Worm (Caenorhabditis elegans) whole organism, L1 larva: ENCODE measurements around the gene C34F6.9.

Experiments used
- C04F5.9 ChIP-seq: sonication (generic microtip); optimal IDR thresholded peaks from 2 replicates; lab custom pipeline; 2016; ENCODE audit warnings: missing genetic modification characterization, missing compliant biosample characterization
- F16B12.6 ChIP-seq: fragments of 150-350 bp; optimal IDR thresholded peaks from 2 replicates; lab custom pipeline; 2014; ENCODE audit warnings: missing biosample characterization, missing genetic modification characterization
- Y116A8C.19 ChIP-seq: sonication (generic microtip); optimal IDR thresholded peaks from 2 replicates; lab custom pipeline; 2016; ENCODE audit warnings: missing compliant biosample characterization, missing genetic modification characterization, borderline replicate concordance
- aly-2 ChIP-seq: fragments of 150-350 bp; optimal IDR thresholded peaks from 2 replicates; lab custom pipeline; 2014; ENCODE audit warnings: missing biosample characterization, missing genetic modification characterization
- blmp-1 ChIP-seq: fragments of 150-350 bp; optimal IDR thresholded peaks from 2 replicates; lab custom pipeline; 2014; ENCODE audit warnings: missing biosample characterization, missing genetic modification characterization
- ceh-63 ChIP-seq: fragments of 200-800 bp; sonication (Bioruptor generic); optimal IDR thresholded peaks from 2 replicates; lab custom pipeline; 2018; ENCODE audit warnings: mild to moderate bottlenecking, missing genetic modification characterization, missing compliant biosample characterization
- ceh-8 ChIP-seq: fragments of 200-800 bp; sonication (Bioruptor generic); optimal IDR thresholded peaks from 2 replicates; lab custom pipeline; 2018; ENCODE audit warnings: mild to moderate bottlenecking, missing genetic modification characterization, moderate library complexity, missing compliant biosample characterization
- ceh-90 ChIP-seq: sonication (generic microtip); optimal IDR thresholded peaks from 2 replicates; lab custom pipeline; 2016; ENCODE audit warnings: missing genetic modification characterization, missing compliant biosample characterization
- dpl-1 ChIP-seq, 3 experiments: fragments of 150-350 bp in 2 of 3; sonication (generic microtip) in 1 of 3; optimal IDR thresholded peaks; 2 replicates each; lab custom pipeline; 2014 to 2017; ENCODE audit warnings: missing biosample characterization in 3 of 3, missing genetic modification characterization in 3 of 3, missing genetic modification reagents in 3 of 3
- efl-1 ChIP-seq, 4 experiments: fragments of 150-350 bp; optimal IDR thresholded peaks in 3 of 4; peaks in 1 of 4; 1 replicate in 1 of 4; 2 replicates in 3 of 4; lab custom pipeline; 2014; ENCODE audit warnings: missing biosample characterization in 2 of 4, missing genetic modification characterization in 2 of 4, missing genetic modification reagents in 2 of 4
- egl-27 ChIP-seq, 2 experiments: fragments of 150-350 bp in 1 of 2; sonication (generic microtip); optimal IDR thresholded peaks; 3 replicates each; lab custom pipeline; 2017 to 2018; ENCODE audit warnings: missing biosample characterization in 2 of 2, missing genetic modification characterization in 2 of 2, missing genetic modification reagents in 2 of 2
- elt-3 ChIP-seq, 6 experiments: fragments of 150-350 bp in 1 of 6; sonication (generic microtip); optimal IDR thresholded peaks; 2 replicates each; lab custom pipeline; 2017 to 2018; ENCODE audit warnings: missing biosample characterization in 6 of 6, missing genetic modification characterization in 6 of 6, inconsistent platforms in 1 of 6
- ets-5 ChIP-seq: fragments of 200-800 bp; sonication (Bioruptor generic); IDR thresholded peaks from 2 replicates; pipeline ENCODE4 v1.3.6; 2022; ENCODE audit warnings: missing genetic modification characterization, missing compliant biosample characterization
- fkh-10 ChIP-seq: sonication (generic microtip); optimal IDR thresholded peaks from 2 replicates; lab custom pipeline; 2017; ENCODE audit warnings: missing biosample characterization, missing genetic modification reagents, missing genetic modification characterization
- fos-1 ChIP-seq: fragments of 150-350 bp; optimal IDR thresholded peaks from 2 replicates; lab custom pipeline; 2014; ENCODE audit warnings: missing biosample characterization, missing genetic modification characterization
- jun-1 ChIP-seq: fragments of 150-350 bp; optimal IDR thresholded peaks from 2 replicates; lab custom pipeline; 2014; ENCODE audit warnings: missing biosample characterization, missing genetic modification reagents, missing genetic modification characterization
- lin-14 ChIP-seq: fragments of 200-800 bp; sonication (Bioruptor generic); optimal IDR thresholded peaks from 2 replicates; lab custom pipeline; 2018; ENCODE audit warnings: mild to moderate bottlenecking, missing genetic modification characterization, moderate library complexity, missing compliant biosample characterization
- lin-15B ChIP-seq: fragments of 150-350 bp; sonication (generic microtip); optimal IDR thresholded peaks from 3 replicates; lab custom pipeline; 2014; ENCODE audit warnings: missing biosample characterization, missing genetic modification characterization
- lin-35 ChIP-seq, 2 experiments: fragments of 150-350 bp; optimal IDR thresholded peaks; 2 replicates each; lab custom pipeline; 2014; ENCODE audit warnings: missing biosample characterization in 2 of 2, missing genetic modification characterization in 2 of 2, missing genetic modification reagents in 2 of 2
- lin-39 ChIP-seq: fragments of 150-350 bp; optimal IDR thresholded peaks from 2 replicates; lab custom pipeline; 2014; ENCODE audit warnings: missing biosample characterization, missing genetic modification reagents, missing genetic modification characterization
- lsy-2 ChIP-seq, 2 experiments: fragments of 150-350 bp; optimal IDR thresholded peaks; 2 replicates each; lab custom pipeline; 2014; ENCODE audit warnings: missing biosample characterization in 2 of 2, missing genetic modification characterization in 2 of 2
- mdl-1 ChIP-seq, 2 experiments: fragments of 150-350 bp; optimal IDR thresholded peaks; 2 replicates each; lab custom pipeline; 2014 to 2017; ENCODE audit warnings: missing biosample characterization in 2 of 2, missing genetic modification characterization in 2 of 2, inconsistent platforms in 1 of 2
- mep-1 ChIP-seq: fragments of 150-350 bp; optimal IDR thresholded peaks from 2 replicates; lab custom pipeline; 2014; ENCODE audit warnings: missing biosample characterization, missing genetic modification characterization
- nhr-19 ChIP-seq: fragments of 200-800 bp; sonication (Bioruptor generic); conservative IDR thresholded peaks from 2 replicates; pipeline ENCODE4 v1.3.6; 2022; ENCODE audit warnings: missing genetic modification characterization, missing compliant biosample characterization
- nhr-28 ChIP-seq: fragments of 150-350 bp; optimal IDR thresholded peaks from 2 replicates; lab custom pipeline; 2014; ENCODE audit warnings: missing biosample characterization, missing genetic modification characterization
- nhr-47 ChIP-seq: sonication (generic microtip); optimal IDR thresholded peaks from 2 replicates; lab custom pipeline; 2016; ENCODE audit warnings: mild to moderate bottlenecking, missing genetic modification characterization, moderate library complexity, missing compliant biosample characterization
- nhr-84 ChIP-seq: sonication (generic microtip); optimal IDR thresholded peaks from 2 replicates; lab custom pipeline; 2017; ENCODE audit warnings: missing biosample characterization, missing genetic modification characterization
- nhr-85 ChIP-seq: sonication (generic microtip); peaks from one replicate; lab custom pipeline; 2016; ENCODE audit warnings: missing genetic modification characterization, inconsistent platforms, missing compliant biosample characterization
- nhr-90 ChIP-seq: sonication (generic microtip); optimal IDR thresholded peaks from 2 replicates; lab custom pipeline; 2016; ENCODE audit warnings: mild to moderate bottlenecking, missing genetic modification characterization, missing compliant biosample characterization; ENCODE audit not compliant: poor library complexity
- pqm-1 ChIP-seq: sonication (generic microtip); optimal IDR thresholded peaks from 3 replicates; lab custom pipeline; 2017; ENCODE audit warnings: missing biosample characterization, missing genetic modification characterization
- rnt-1 ChIP-seq: sonication (generic microtip); optimal IDR thresholded peaks from 2 replicates; lab custom pipeline; 2016; ENCODE audit warnings: mild to moderate bottlenecking, missing genetic modification characterization, moderate library complexity, missing compliant biosample characterization
- snpc-4 ChIP-seq: fragments of 150-350 bp; optimal IDR thresholded peaks from 2 replicates; lab custom pipeline; 2014; ENCODE audit warnings: missing biosample characterization, missing genetic modification characterization
- sox-4 ChIP-seq: sonication (generic microtip); optimal IDR thresholded peaks from 2 replicates; lab custom pipeline; 2016; ENCODE audit warnings: missing genetic modification characterization, missing compliant biosample characterization
- sup-37 ChIP-seq: fragments of 200-800 bp; sonication (Bioruptor generic); optimal IDR thresholded peaks from 2 replicates; lab custom pipeline; 2018; ENCODE audit warnings: mild to moderate bottlenecking, missing genetic modification characterization, missing compliant biosample characterization
- swsn-7 ChIP-seq: sonication (generic microtip); optimal IDR thresholded peaks from 2 replicates; lab custom pipeline; 2016; ENCODE audit warnings: missing genetic modification characterization, missing compliant biosample characterization
- tlp-1 ChIP-seq: fragments of 150-350 bp; optimal IDR thresholded peaks from 2 replicates; lab custom pipeline; 2014; ENCODE audit warnings: missing biosample characterization, missing genetic modification characterization
- unc-30 ChIP-seq: sonication (generic microtip); optimal IDR thresholded peaks from 2 replicates; lab custom pipeline; 2017; ENCODE audit warnings: missing biosample characterization, missing genetic modification characterization
- unc-86 ChIP-seq: sonication (generic microtip); optimal IDR thresholded peaks from 2 replicates; lab custom pipeline; 2016; ENCODE audit warnings: missing genetic modification characterization, missing compliant biosample characterization
- unc-98 ChIP-seq: fragments of 200-800 bp; sonication (Bioruptor generic); IDR thresholded peaks from 2 replicates; pipeline ENCODE4 v1.3.6; 2022; ENCODE audit warnings: missing genetic modification characterization, missing compliant biosample characterization
- vab-15 ChIP-seq: sonication (generic microtip); optimal IDR thresholded peaks from 2 replicates; lab custom pipeline; 2017; ENCODE audit warnings: missing genotype, mild to moderate bottlenecking, missing genetic modification characterization, missing compliant biosample characterization
- zip-4 ChIP-seq: fragments of 200-800 bp; sonication (Bioruptor generic); optimal IDR thresholded peaks from 2 replicates; lab custom pipeline; 2018; ENCODE audit warnings: mild to moderate bottlenecking, missing genetic modification characterization, moderate library complexity, missing compliant biosample characterization
- ztf-4 ChIP-seq: fragments of 150-350 bp; optimal IDR thresholded peaks from 2 replicates; lab custom pipeline; 2014; ENCODE audit warnings: missing biosample characterization, missing genetic modification characterization

Gene C34F6.9

ce11 chrX:11206953-11207352, 15.5 kb downstream of the C34F6.9 start, which contains the start of gene hst-2 (continued):
- TF ChIP-seq unc-98 (GFP tag; lab: Robert Waterston, UW) (no peak), nhr-28 (tag; lab: Kevin White, UChicago) (no peak), ceh-90 (tag; lab: Kevin White, UChicago) (no peak), unc-30 (tag; lab: Kevin White, UChicago) (no peak), nhr-90 (tag; lab: Kevin White, UChicago) (peak; percentile 96), pqm-1 (tag; lab: Kevin White, UChicago) (no peak), fos-1 (tag; lab: Kevin White, UChicago) (peak; percentile 87), lin-39 (tag; lab: Kevin White, UChicago) (peak; percentile 97), sox-4 (tag; lab: Kevin White, UChicago) (peak; percentile 83), fkh-10 (peak; percentile 68), egl-27 (tag; optimal IDR thresholded peaks at IDR 0.05; lab: Kevin White, UChicago) (no peak), nhr-84 (tag; lab: Kevin White, UChicago) (no peak), lsy-2 (tag; optimal IDR thresholded peaks at IDR 0.05; lab: Kevin White, UChicago) (peak; percentile 91 to 93), Y116A8C.19 (tag; lab: Kevin White, UChicago) (no peak), nhr-85 (tag; lab: Kevin White, UChicago) (peak; percentile 98), ceh-63 (no peak), jun-1 (tag; lab: Kevin White, UChicago) (peak; percentile 90), blmp-1 (peak; percentile 83), zip-4 (GFP tag; lab: Kevin White, UChicago) (peak; percentile 78), ets-5 (GFP tag; lab: Robert Waterston, UW) (no peak), lin-35 (GFP tag; optimal IDR thresholded peaks at IDR 0.05; lab: Kevin White, UChicago) (peak; percentile 74 to 91), unc-86 (peak; percentile 90), ceh-8 (GFP tag; lab: Kevin White, UChicago) (peak; percentile 85), swsn-7 (tag; lab: Kevin White, UChicago) (peak; percentile 94), ztf-4 (peak; percentile 67), tlp-1 (no peak), F16B12.6 (peak; percentile 73), aly-2 (tag; lab: Kevin White, UChicago) (peak; percentile 76), lin-15B (no peak), nhr-19 (peak; percentile 94), vab-15 (tag; lab: Kevin White, UChicago) (no peak), rnt-1 (tag; lab: Kevin White, UChicago) (peak; percentile 95), nhr-47 (tag; lab: Kevin White, UChicago) (peak; percentile 96), dpl-1 (GFP tag; optimal IDR thresholded peaks at IDR 0.05; lab: Kevin White, UChicago) (peak; percentile 73 to 82 (median 77)), efl-1 (optimal IDR thresholded peaks at IDR 0.05; lab: Kevin White, UChicago) (peak; percentile 82 to 84), efl-1 (GFP tag; optimal IDR thresholded peaks at IDR 0.05 in 1 of 2; lab: Kevin White, UChicago) (peak; percentile 68 to 97)

- TF ChIP-seq zip-4 (GFP tag; lab: Kevin White, UChicago) (no peak), elt-3 (tag; optimal IDR thresholded peaks at IDR 0.05; lab: Kevin White, UChicago) (no peak), mdl-1 (tag; optimal IDR thresholded peaks at IDR 0.05; lab: Kevin White, UChicago) (no peak), mep-1 (tag; lab: Kevin White, UChicago) (no peak), sup-37 (no peak), snpc-4 (tag; lab: Kevin White, UChicago) (no peak), C04F5.9 (no peak), lin-14 (GFP tag; lab: Kevin White, UChicago) (no peak), efl-1 (optimal IDR thresholded peaks at IDR 0.05; lab: Kevin White, UChicago) (no peak), efl-1 (GFP tag; optimal IDR thresholded peaks at IDR 0.05 in 1 of 2; lab: Kevin White, UChicago) (peak in 1 of 2 experiments; percentile 82)
- TF ChIP-seq, all 84 proteins: peak for 1
Observed at ce11 chrX:11203773-11204172, 18.7 kb downstream of the C34F6.9 start, which contains the start of gene C34F6.11. TSS of gene C34F6.11 (minus strand) at chrX:11203932.
